Fruit fly (Drosophila melanogaster): ENCODE results near the gene Kah.
A peak's percentile ranks its signal among the peaks of the same experiment; 100 is the strongest.

The Kah gene

dm6 chr3L:545512-546161 is 43.4 kb downstream of the Kah start:
- TF ChIP-seq Sin3A (optimal IDR thresholded peaks at IDR 0.05): no peak
- TF ChIP-seq insv (optimal IDR thresholded peaks at IDR 0.05): no peak
- no peak for TF ChIP-seq Myc (optimal IDR thresholded peaks at IDR 0.05)
- TF ChIP-seq h (optimal IDR thresholded peaks at IDR 0.05): no peak
- no peak for TF ChIP-seq ttk (optimal IDR thresholded peaks at IDR 0.05)
- no peak for TF ChIP-seq psq (optimal IDR thresholded peaks at IDR 0.05)

dm6 chr3L:544203-544602 is 44.9 kb downstream of the Kah start:
- TF ChIP-seq h (optimal IDR thresholded peaks at IDR 0.05) (no peak), Sin3A (optimal IDR thresholded peaks at IDR 0.05) (no peak), Myc (optimal IDR thresholded peaks at IDR 0.05) (no peak), psq (optimal IDR thresholded peaks at IDR 0.05) (no peak), insv (optimal IDR thresholded peaks at IDR 0.05) (no peak), ttk (optimal IDR thresholded peaks at IDR 0.05) (no peak)

- TF ChIP-seq psq (optimal IDR thresholded peaks at IDR 0.05): no peak
- no peak for TF ChIP-seq Myc (optimal IDR thresholded peaks at IDR 0.05)
- TF ChIP-seq ttk (optimal IDR thresholded peaks at IDR 0.05): no peak
- no peak for TF ChIP-seq insv (optimal IDR thresholded peaks at IDR 0.05)
- no peak for TF ChIP-seq h (optimal IDR thresholded peaks at IDR 0.05)
- TF ChIP-seq Sin3A (optimal IDR thresholded peaks at IDR 0.05): no peak
These were observed 46.0 kb downstream of the Kah start, which contains the start of the genes Cypl and Hipk for dm6 chr3L:542863-543635. Gene Cypl, minus strand, starts transcription at chr3L:542931. Gene Hipk, plus strand, starts transcription at chr3L:543060.

- TF ChIP-seq ttk (optimal IDR thresholded peaks at IDR 0.05) (no peak), Sin3A (optimal IDR thresholded peaks at IDR 0.05) (no peak), psq (optimal IDR thresholded peaks at IDR 0.05) (peak; percentile 82)
These were observed 48.6 kb downstream of the Kah start, which contains the start of the genes klar and BORCS6 for dm6 chr3L:540432-540973. Gene klar, minus strand, starts transcription at chr3L:540614. Gene BORCS6, plus strand, starts transcription at chr3L:540851.

- TF ChIP-seq insv (optimal IDR thresholded peaks at IDR 0.05): no peak
- TF ChIP-seq Sin3A (optimal IDR thresholded peaks at IDR 0.05): no peak
- TF ChIP-seq Myc (optimal IDR thresholded peaks at IDR 0.05): no peak
- TF ChIP-seq h (optimal IDR thresholded peaks at IDR 0.05): no peak
- TF ChIP-seq psq (optimal IDR thresholded peaks at IDR 0.05): no peak
- TF ChIP-seq ttk (optimal IDR thresholded peaks at IDR 0.05): no peak
These were observed 49.0 kb downstream of the Kah start for dm6 chr3L:540089-540407.

- TF ChIP-seq insv (optimal IDR thresholded peaks at IDR 0.05): no peak
- TF ChIP-seq Myc (optimal IDR thresholded peaks at IDR 0.05): no peak
- no peak for TF ChIP-seq psq (optimal IDR thresholded peaks at IDR 0.05)
- no peak for TF ChIP-seq ttk (optimal IDR thresholded peaks at IDR 0.05)
- no peak for TF ChIP-seq h (optimal IDR thresholded peaks at IDR 0.05)
- TF ChIP-seq Sin3A (optimal IDR thresholded peaks at IDR 0.05): no peak
These were observed 49.5 kb downstream of the Kah start for dm6 chr3L:539383-540088.

dm6 chr3L:536104-536503 is 53.0 kb downstream of the Kah start:
- no peak for TF ChIP-seq Sin3A (optimal IDR thresholded peaks at IDR 0.05)
- no peak for TF ChIP-seq psq (optimal IDR thresholded peaks at IDR 0.05)
- TF ChIP-seq ttk (optimal IDR thresholded peaks at IDR 0.05): no peak
- TF ChIP-seq Myc (optimal IDR thresholded peaks at IDR 0.05): no peak
- no peak for TF ChIP-seq insv (optimal IDR thresholded peaks at IDR 0.05)
- TF ChIP-seq h (optimal IDR thresholded peaks at IDR 0.05): no peak

- TF ChIP-seq insv (optimal IDR thresholded peaks at IDR 0.05) (no peak), Myc (optimal IDR thresholded peaks at IDR 0.05) (no peak), ttk (optimal IDR thresholded peaks at IDR 0.05) (no peak), Sin3A (optimal IDR thresholded peaks at IDR 0.05) (no peak), psq (optimal IDR thresholded peaks at IDR 0.05) (no peak), h (optimal IDR thresholded peaks at IDR 0.05) (no peak)
These were observed 55.3 kb downstream of the Kah start for dm6 chr3L:533807-534206.

Data from Kc167 (cell line).